Fruit fly (Drosophila melanogaster) whole organism, embryonic: ENCODE measurements around the gene CG11617.

Source experiments
- Adf1 ChIP-seq: fragments of 200-800 bp; sonication (Bioruptor generic); IDR thresholded peaks from 2 replicates; pipeline ENCODE4 v1.3.6; 2022; ENCODE audit warnings: missing biosample characterization, missing genetic modification characterization
- Antp ChIP-seq: fragments of 200-800 bp; sonication (Bioruptor generic); optimal IDR thresholded peaks from 3 replicates; lab custom pipeline; 2016; ENCODE audit warnings: missing biosample characterization, missing genetic modification characterization
- Asciz ChIP-seq: fragments of 200-800 bp; sonication (Bioruptor generic); optimal IDR thresholded peaks from 2 replicates; lab custom pipeline; 2017; ENCODE audit warnings: missing biosample characterization, mild to moderate bottlenecking, missing genetic modification characterization, missing genetic modification reagents
- Bdp1 ChIP-seq: fragments of 200-800 bp; sonication (Bioruptor generic); optimal IDR thresholded peaks from 3 replicates; lab custom pipeline; 2016; ENCODE audit warnings: missing biosample characterization, missing genetic modification characterization
- Bgb ChIP-seq: fragments of 200-800 bp; sonication (Bioruptor generic); IDR thresholded peaks from 2 replicates; pipeline ENCODE4 v1.3.6; 2022; ENCODE audit warnings: missing biosample characterization, missing genetic modification characterization; ENCODE audit not compliant: partially characterized antibody
- CG10209 ChIP-seq: fragments of 200-800 bp; sonication (Bioruptor generic); optimal IDR thresholded peaks from 3 replicates; lab custom pipeline; 2017; ENCODE audit warnings: missing biosample characterization, mild to moderate bottlenecking, missing genetic modification characterization, missing genetic modification reagents
- CG10979 ChIP-seq: fragments of 200-800 bp; sonication (Bioruptor generic); optimal IDR thresholded peaks from 2 replicates; lab custom pipeline; 2018; ENCODE audit warnings: missing biosample characterization, mild to moderate bottlenecking, missing genetic modification characterization, moderate library complexity
- CG11247 ChIP-seq: fragments of 200-800 bp; sonication (Bioruptor generic); IDR thresholded peaks from 2 replicates; pipeline ENCODE4 v1.3.6; 2022; ENCODE audit warnings: missing biosample characterization, missing genetic modification characterization
- CG11695 ChIP-seq: fragments of 200-800 bp; sonication (Bioruptor generic); IDR thresholded peaks from 3 replicates; pipeline ENCODE4 v1.3.6; 2022; ENCODE audit warnings: missing biosample characterization, missing genetic modification characterization
- CG12659 ChIP-seq: fragments of 200-800 bp; sonication (Bioruptor generic); optimal IDR thresholded peaks from 3 replicates; lab custom pipeline; 2017; ENCODE audit warnings: mild to moderate bottlenecking, missing biosample characterization, missing genetic modification reagents, missing genetic modification characterization
- CG12942 ChIP-seq: fragments of 200-800 bp; sonication (Bioruptor generic); optimal IDR thresholded peaks from 3 replicates; lab custom pipeline; 2016; ENCODE audit warnings: missing biosample characterization, missing genetic modification characterization
- CG14441 ChIP-seq: fragments of 200-800 bp; sonication (Bioruptor generic); IDR thresholded peaks from 2 replicates; pipeline ENCODE4 v1.3.6; 2022; ENCODE audit warnings: missing biosample characterization, missing genetic modification characterization
- CG14667 ChIP-seq: fragments of 200-800 bp; sonication (Bioruptor generic); IDR thresholded peaks from 2 replicates; pipeline ENCODE4 v1.3.6; 2022; ENCODE audit warnings: missing biosample characterization, missing genetic modification characterization
- CG14710 ChIP-seq: fragments of 200-800 bp; sonication (Bioruptor generic); optimal IDR thresholded peaks from 3 replicates; lab custom pipeline; 2019; ENCODE audit warnings: missing biosample characterization, mild to moderate bottlenecking, missing genetic modification characterization, moderate library complexity
- CG16813 ChIP-seq: fragments of 200-800 bp; sonication (Bioruptor generic); IDR thresholded peaks from 3 replicates; pipeline ENCODE4 v1.3.6; 2022; ENCODE audit warnings: missing biosample characterization, missing genetic modification characterization; ENCODE audit not compliant: partially characterized antibody
- CG18619 ChIP-seq: fragments of 200-800 bp; sonication (Bioruptor generic); optimal IDR thresholded peaks from 3 replicates; lab custom pipeline; 2017; ENCODE audit warnings: missing biosample characterization, mild to moderate bottlenecking, missing genetic modification characterization
- CG2120 ChIP-seq: fragments of 200-800 bp; sonication (Bioruptor generic); optimal IDR thresholded peaks from 3 replicates; lab custom pipeline; 2016; ENCODE audit warnings: missing biosample characterization, missing genetic modification characterization
- CG32532 ChIP-seq: fragments of 200-800 bp; sonication (Bioruptor generic); IDR thresholded peaks from 2 replicates; pipeline ENCODE4 v1.3.6; 2022; ENCODE audit warnings: missing biosample characterization, missing genetic modification characterization
- CG42726 ChIP-seq: fragments of 200-800 bp; sonication (Bioruptor generic); IDR thresholded peaks from 2 replicates; pipeline ENCODE4 v1.3.6; 2022; ENCODE audit warnings: missing biosample characterization, missing genetic modification characterization; ENCODE audit not compliant: partially characterized antibody
- CG43689 ChIP-seq: fragments of 200-800 bp; sonication (Bioruptor generic); IDR thresholded peaks from 2 replicates; pipeline ENCODE4 v1.3.6; 2022; ENCODE audit warnings: missing biosample characterization, missing genetic modification characterization
- CG8388 ChIP-seq: fragments of 200-800 bp; sonication (Bioruptor generic); optimal IDR thresholded peaks from 2 replicates; lab custom pipeline; 2019; ENCODE audit warnings: missing biosample characterization, mild to moderate bottlenecking, missing genetic modification characterization, moderate library complexity
- CG8478 ChIP-seq: fragments of >200 bp; optimal IDR thresholded peaks from 2 replicates; lab custom pipeline; 2018
- CkIIα-i1 ChIP-seq: fragments of 200-800 bp; sonication (Bioruptor generic); IDR thresholded peaks from 2 replicates; pipeline ENCODE4 v1.3.6; 2022; ENCODE audit warnings: missing biosample characterization, missing genetic modification characterization
- Dp ChIP-seq: fragments of 200-800 bp; sonication (Bioruptor generic); optimal IDR thresholded peaks from 2 replicates; lab custom pipeline; 2018; ENCODE audit warnings: missing biosample characterization, mild to moderate bottlenecking, missing genetic modification characterization, moderate library complexity
- E2f2 ChIP-seq: fragments of 200-800 bp; sonication (Bioruptor generic); IDR thresholded peaks from 2 replicates; pipeline ENCODE4 v1.3.6; 2022; ENCODE audit warnings: missing biosample characterization, missing genetic modification characterization
- H15 ChIP-seq: fragments of 200-800 bp; sonication (Bioruptor generic); IDR thresholded peaks from 3 replicates; pipeline ENCODE4 v1.3.6; 2022; ENCODE audit warnings: missing biosample characterization, missing genetic modification characterization
- HLHmδ ChIP-seq: fragments of 200-800 bp; sonication (Bioruptor generic); optimal IDR thresholded peaks from 2 replicates; lab custom pipeline; 2018; ENCODE audit warnings: missing biosample characterization, mild to moderate bottlenecking, missing genetic modification characterization, moderate library complexity
- Hand ChIP-seq: fragments of 200-800 bp; sonication (Bioruptor generic); optimal IDR thresholded peaks from 2 replicates; lab custom pipeline; 2017; ENCODE audit warnings: mild to moderate bottlenecking, missing biosample characterization, missing genetic modification reagents, missing genetic modification characterization
- Hr51 ChIP-seq, 2 experiments: fragments of 200-800 bp; sonication (Bioruptor generic); optimal IDR thresholded peaks; 2 replicates in 1 of 2; 3 replicates in 1 of 2; lab custom pipeline; 2016 to 2018; ENCODE audit warnings: missing biosample characterization in 2 of 2, missing genetic modification characterization in 2 of 2, mild to moderate bottlenecking in 1 of 2, moderate library complexity in 1 of 2
- NC2β ChIP-seq: fragments of 200-800 bp; sonication (Bioruptor generic); optimal IDR thresholded peaks from 2 replicates; lab custom pipeline; 2016; ENCODE audit warnings: missing biosample characterization, missing genetic modification characterization
- Nf-YA ChIP-seq: fragments of 200-800 bp; sonication (Bioruptor generic); IDR thresholded peaks from 2 replicates; pipeline ENCODE4 v1.3.6; 2022; ENCODE audit warnings: missing biosample characterization, missing genetic modification characterization
- Sry-β ChIP-seq: fragments of 200-800 bp; sonication (Bioruptor generic); optimal IDR thresholded peaks from 2 replicates; lab custom pipeline; 2018; ENCODE audit warnings: missing biosample characterization, mild to moderate bottlenecking, missing genetic modification characterization, moderate library complexity
- ac ChIP-seq: fragments of 200-800 bp; sonication (Bioruptor generic); optimal IDR thresholded peaks from 3 replicates; lab custom pipeline; 2017; ENCODE audit warnings: missing biosample characterization, mild to moderate bottlenecking, missing genetic modification characterization
- amos ChIP-seq: fragments of 200-800 bp; sonication (Bioruptor generic); IDR thresholded peaks from 2 replicates; pipeline ENCODE4 v1.3.6; 2022; ENCODE audit warnings: missing biosample characterization, missing genetic modification characterization; ENCODE audit not compliant: partially characterized antibody
- az2 ChIP-seq: fragments of 200-800 bp; sonication (Bioruptor generic); optimal IDR thresholded peaks from 3 replicates; lab custom pipeline; 2016; ENCODE audit warnings: missing biosample characterization, missing genetic modification characterization
- cas ChIP-seq: fragments of 200-800 bp; sonication (Bioruptor generic); IDR thresholded peaks from 2 replicates; pipeline ENCODE4 v1.3.6; 2022; ENCODE audit warnings: missing biosample characterization, missing genetic modification characterization
- chinmo ChIP-seq: fragments of 200-800 bp; sonication (Bioruptor generic); IDR thresholded peaks from 4 replicates; pipeline ENCODE4 v1.3.6; 2022; ENCODE audit warnings: missing biosample characterization, missing genetic modification characterization; ENCODE audit not compliant: partially characterized antibody
- crp ChIP-seq, 2 experiments: fragments of 200-800 bp; sonication (Bioruptor generic); optimal IDR thresholded peaks; 2 replicates in 1 of 2; 3 replicates in 1 of 2; lab custom pipeline; 2017; ENCODE audit warnings: missing biosample characterization in 2 of 2, missing genetic modification characterization in 2 of 2, mild to moderate bottlenecking in 1 of 2, moderate library complexity in 1 of 2
- emc ChIP-seq: fragments of 200-800 bp; sonication (Bioruptor generic); optimal IDR thresholded peaks from 2 replicates; lab custom pipeline; 2016; ENCODE audit warnings: missing biosample characterization, missing genetic modification characterization
- eve ChIP-seq, 2 experiments: fragments of >200 bp; optimal IDR thresholded peaks; 2 replicates each; lab custom pipeline; 2017; ENCODE audit warnings: missing biosample characterization in 2 of 2, missing genetic modification characterization in 2 of 2
- gcm2 ChIP-seq: fragments of 200-800 bp; sonication (Bioruptor generic); optimal IDR thresholded peaks from 2 replicates; lab custom pipeline; 2016; ENCODE audit warnings: missing biosample characterization, missing genetic modification characterization
- jing ChIP-seq: fragments of 200-800 bp; sonication (Bioruptor generic); optimal IDR thresholded peaks from 2 replicates; lab custom pipeline; 2018; ENCODE audit warnings: missing biosample characterization, mild to moderate bottlenecking, missing genetic modification characterization
- jumu ChIP-seq: fragments of 200-800 bp; sonication (Bioruptor generic); optimal IDR thresholded peaks from 3 replicates; lab custom pipeline; 2016; ENCODE audit warnings: missing biosample characterization, missing genetic modification characterization
- nom ChIP-seq: fragments of 200-800 bp; sonication (Bioruptor generic); optimal IDR thresholded peaks from 2 replicates; lab custom pipeline; 2017; ENCODE audit warnings: missing biosample characterization, missing genetic modification characterization, mild to moderate bottlenecking, moderate library complexity, missing genetic modification reagents
- pum ChIP-seq: fragments of 200-800 bp; sonication (Bioruptor generic); optimal IDR thresholded peaks from 2 replicates; lab custom pipeline; 2016; ENCODE audit warnings: missing biosample characterization, missing genetic modification characterization
- run ChIP-seq: fragments of 200-800 bp; sonication (Bioruptor generic); optimal IDR thresholded peaks from 3 replicates; lab custom pipeline; 2018; ENCODE audit warnings: missing biosample characterization, mild to moderate bottlenecking, missing genetic modification characterization
- seq ChIP-seq: fragments of 200-800 bp; sonication (Bioruptor generic); IDR thresholded peaks from 2 replicates; pipeline ENCODE4 v1.3.6; 2022; ENCODE audit warnings: missing biosample characterization, missing genetic modification characterization
- trem ChIP-seq: fragments of 200-800 bp; optimal IDR thresholded peaks from 3 replicates; lab custom pipeline; 2019; ENCODE audit warnings: missing biosample characterization, mild to moderate bottlenecking, missing genetic modification characterization, moderate library complexity
- wdn ChIP-seq: fragments of 200-800 bp; sonication (Bioruptor generic); IDR thresholded peaks from 2 replicates; pipeline ENCODE4 v1.3.6; 2022; ENCODE audit warnings: missing biosample characterization, missing genetic modification characterization

The CG11617 gene

dm6 chr2L:166115-167069 lies 40.7 kb downstream of the CG11617 start (continued):
- TF ChIP-seq seq (GFP tag; lab: Robert Waterston, UW) (no peak), CG14441 (GFP tag; lab: Robert Waterston, UW) (no peak), amos (GFP tag; lab: Robert Waterston, UW) (no peak), CG42726 (GFP tag; lab: Robert Waterston, UW) (no peak), Bgb (GFP tag; lab: Robert Waterston, UW) (no peak), CG8478 (lab: Kevin White, UChicago) (no peak), CG8388 (GFP tag; lab: Kevin White, UChicago) (peak; percentile 43), CG32532 (GFP tag; lab: Robert Waterston, UW) (no peak), Hand (GFP tag; lab: Kevin White, UChicago) (peak; percentile 85), jumu (GFP tag; lab: Kevin White, UChicago) (peak; percentile 56), CG10979 (tag; lab: Kevin White, UChicago) (peak; percentile 43), CkIIα-i1 (GFP tag; lab: Robert Waterston, UW) (no peak), CG11247 (GFP tag; lab: Robert Waterston, UW) (no peak), Asciz (peak; percentile 86), Adf1 (GFP tag; lab: Robert Waterston, UW) (no peak), wdn (GFP tag; lab: Robert Waterston, UW) (no peak), NC2β (peak; percentile 60), E2f2 (no peak), chinmo (no peak), crp (GFP tag; optimal IDR thresholded peaks at IDR 0.05; lab: Kevin White, UChicago) (peak in 1 of 2 experiments; percentile 47), CG12942 (GFP tag; lab: Kevin White, UChicago) (peak; percentile 37), H15 (GFP tag; lab: Robert Waterston, UW) (no peak), trem (tag; lab: Kevin White, UChicago) (no peak), az2 (GFP tag; lab: Kevin White, UChicago) (peak; percentile 6), jing (GFP tag; lab: Kevin White, UChicago) (no peak), cas (GFP tag; lab: Robert Waterston, UW) (no peak), Bdp1 (no peak), CG12659 (GFP tag; lab: Kevin White, UChicago) (peak; percentile 85), Sry-β (GFP tag; lab: Kevin White, UChicago) (peak; percentile 17), run (peak; percentile 77), Nf-YA (GFP tag; lab: Robert Waterston, UW) (no peak), CG11695 (no peak), HLHmδ (GFP tag; lab: Kevin White, UChicago) (no peak), CG16813 (GFP tag; lab: Robert Waterston, UW) (no peak), nom (GFP tag; lab: Kevin White, UChicago) (peak; percentile 98), CG10209 (GFP tag; lab: Kevin White, UChicago) (peak; percentile 83), emc (GFP tag; lab: Kevin White, UChicago) (no peak), ac (no peak), pum (GFP tag; lab: Kevin White, UChicago) (peak; percentile 21), gcm2 (GFP tag; lab: Kevin White, UChicago) (peak; percentile 68), CG43689 (GFP tag; lab: Robert Waterston, UW) (no peak), CG14667 (no peak), CG2120 (peak; percentile 65), CG18619 (GFP tag; lab: Kevin White, UChicago) (peak; percentile 81), CG14710 (tag; lab: Kevin White, UChicago) (peak; percentile 52), Hr51 (GFP tag; optimal IDR thresholded peaks at IDR 0.05; lab: Kevin White, UChicago) (peak; percentile 58 to 63), Dp (no peak), eve (GFP tag; optimal IDR thresholded peaks at IDR 0.05; lab: Kevin White, UChicago) (no peak), Antp (no peak)
